Worm (Caenorhabditis elegans): ENCODE measurements around the gene nduf-2.2.

DNA sequence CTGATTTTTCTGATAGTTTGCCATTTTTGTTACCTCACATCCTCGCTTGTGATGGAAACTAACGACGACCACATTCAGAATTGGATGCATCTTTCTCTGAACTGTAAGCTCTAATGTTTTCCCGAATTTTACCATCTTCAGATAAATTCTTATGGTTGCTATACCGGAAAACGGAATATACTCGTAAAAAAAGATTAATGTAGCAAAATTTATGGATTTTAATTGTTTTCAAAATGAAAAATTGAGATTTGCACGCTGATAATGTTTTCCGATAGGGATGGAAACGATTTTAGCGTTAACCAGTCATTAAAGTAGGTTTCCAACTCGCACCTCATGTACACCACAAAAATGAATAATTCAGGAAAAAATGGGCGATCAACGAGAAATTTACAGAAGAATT, 14.4 kb upstream of the nduf-2.2 start, which contains the start of gene T26A5.6:
- TF ChIP-seq nhr-11 (tag; optimal IDR thresholded peaks at IDR 0.05) (no peak), unc-42 (tag; optimal IDR thresholded peaks at IDR 0.05) (no peak), tbx-2 (tag; optimal IDR thresholded peaks at IDR 0.05) (no peak)

All from whole organism, late embryonic.